Worm (Caenorhabditis elegans) whole organism, early embryonic: ENCODE results near the gene aars-1.

Experiments used
- ama-1 ChIP-seq: fragments of 150-350 bp; optimal IDR thresholded peaks from 2 replicates; lab custom pipeline; 2014
- ceh-36 ChIP-seq: sonication (generic microtip); optimal IDR thresholded peaks from 2 replicates; lab custom pipeline; 2016; ENCODE audit warnings: missing genetic modification characterization, inconsistent platforms, missing compliant biosample characterization

ce11 chrII:11469574-11470108 lies 5.3 kb upstream of the aars-1 start, which contains the start of gene cisd-1:
- TF ChIP-seq ceh-36 (tag; lab: Kevin White, UChicago) (no peak), ama-1 (lab: Kevin White, UChicago) (no peak)
